Fruit fly (Drosophila melanogaster): ENCODE measurements around the gene CG14932.
A peak's percentile ranks its signal among the peaks of the same experiment; 100 is the strongest.

CG14932 gene

dm6 chr2L:11806022-11806700, 16.4 kb downstream of the CG14932 start (continued):
- TF ChIP-seq Dll (GFP tag; IDR thresholded peaks at IDR 0.05; ENCODE audit: partially characterized antibody): no peak
- TF ChIP-seq CG1792 (GFP tag; optimal IDR thresholded peaks at IDR 0.05): no peak
- TF ChIP-seq CG32532 (GFP tag; IDR thresholded peaks at IDR 0.05): no peak
- TF ChIP-seq kah (GFP tag; optimal IDR thresholded peaks at IDR 0.05): peak; percentile 40
- TF ChIP-seq CG10543 (GFP tag; optimal IDR thresholded peaks at IDR 0.05): no peak
- TF ChIP-seq CG12219 (GFP tag; optimal IDR thresholded peaks at IDR 0.05): no peak
- TF ChIP-seq CG42726 (GFP tag; IDR thresholded peaks at IDR 0.05; ENCODE audit: partially characterized antibody): no peak
- TF ChIP-seq H2.0 (GFP tag; IDR thresholded peaks at IDR 0.05): no peak
- no peak for TF ChIP-seq CG17328 (GFP tag; IDR thresholded peaks at IDR 0.05)
- TF ChIP-seq Hr78 (GFP tag; optimal IDR thresholded peaks at IDR 0.05): no peak
- no peak for TF ChIP-seq Gug (GFP tag; IDR thresholded peaks at IDR 0.05)
- peak; percentile 68 for TF ChIP-seq cg (GFP tag; optimal IDR thresholded peaks at IDR 0.05)
- no peak for TF ChIP-seq Meics (GFP tag; optimal IDR thresholded peaks at IDR 0.05)
- TF ChIP-seq Atf-2 (GFP tag; optimal IDR thresholded peaks at IDR 0.05): no peak
- no peak for TF ChIP-seq Fer3 (tag; optimal IDR thresholded peaks at IDR 0.05)
- TF ChIP-seq PHDP (tag; optimal IDR thresholded peaks at IDR 0.05): no peak
- TF ChIP-seq Xbp1 (GFP tag; optimal IDR thresholded peaks at IDR 0.05): no peak
- TF ChIP-seq CG15696 (tag; optimal IDR thresholded peaks at IDR 0.05): no peak
- TF ChIP-seq Nf-YC (tag; optimal IDR thresholded peaks at IDR 0.05): no peak
- TF ChIP-seq NC2α (GFP tag; optimal IDR thresholded peaks at IDR 0.05): no peak
- no peak for TF ChIP-seq ham (GFP tag; IDR thresholded peaks at IDR 0.05)
- TF ChIP-seq cad (GFP tag; optimal IDR thresholded peaks at IDR 0.05): no peak
- no peak for TF ChIP-seq dmrt99B (tag; optimal IDR thresholded peaks at IDR 0.05)
- no peak for TF ChIP-seq Abd-B (GFP tag; optimal IDR thresholded peaks at IDR 0.05)
- TF ChIP-seq CG5180 (GFP tag; optimal IDR thresholded peaks at IDR 0.05): no peak
- 0 out of 2 replicates have a peak, but pooled peaks have one; percentile 20 for TF ChIP-seq Rfx (GFP tag; IDR thresholded peaks at IDR 0.05)
- no peak for TF ChIP-seq Dbx (GFP tag; IDR thresholded peaks at IDR 0.05)
- no peak for TF ChIP-seq gro (GFP tag; optimal IDR thresholded peaks at IDR 0.05)
- TF ChIP-seq CG12071 (GFP tag; optimal IDR thresholded peaks at IDR 0.05): no peak
- no peak for TF ChIP-seq CG32772 (GFP tag; IDR thresholded peaks at IDR 0.05)
- TF ChIP-seq CG14667 (GFP tag; IDR thresholded peaks at IDR 0.05): no peak
- peak; percentile 13 for TF ChIP-seq pros (GFP tag; optimal IDR thresholded peaks at IDR 0.05)
- no peak for TF ChIP-seq CG11723 (GFP tag; optimal IDR thresholded peaks at IDR 0.05)
- TF ChIP-seq zfh1 (GFP tag; IDR thresholded peaks at IDR 0.05): no peak
- TF ChIP-seq crol (GFP tag; IDR thresholded peaks at IDR 0.05): peak; percentile 62
- TF ChIP-seq vvl (GFP tag; IDR thresholded peaks at IDR 0.05): no peak
- TF ChIP-seq CG17612 (GFP tag; IDR thresholded peaks at IDR 0.05): no peak
- TF ChIP-seq CG8359 (GFP tag; optimal IDR thresholded peaks at IDR 0.05; ENCODE audit: borderline replicate concordance): no peak
- no peak for TF ChIP-seq Dad (GFP tag; optimal IDR thresholded peaks at IDR 0.05)
- no peak for TF ChIP-seq chm (GFP tag; IDR thresholded peaks at IDR 0.05)
- no peak for TF ChIP-seq CG4282 (GFP tag; optimal IDR thresholded peaks at IDR 0.05)
- TF ChIP-seq Gsc (GFP tag; IDR thresholded peaks at IDR 0.05): no peak
- TF ChIP-seq CG10321 (GFP tag; IDR thresholded peaks at IDR 0.05): no peak
- no peak for TF ChIP-seq seq (GFP tag; IDR thresholded peaks at IDR 0.05)
- TF ChIP-seq nerfin-1 (tag; optimal IDR thresholded peaks at IDR 0.05): peak; percentile 30
- TF ChIP-seq CG18764 (GFP tag; optimal IDR thresholded peaks at IDR 0.05): no peak
- TF ChIP-seq zen2 (GFP tag; IDR thresholded peaks at IDR 0.05; ENCODE audit: partially characterized antibody): no peak
- TF ChIP-seq lmd (GFP tag; IDR thresholded peaks at IDR 0.05): no peak
- TF ChIP-seq lilli (GFP tag; optimal IDR thresholded peaks at IDR 0.05): no peak
- TF ChIP-seq CG3163 (GFP tag; optimal IDR thresholded peaks at IDR 0.05): no peak
- TF ChIP-seq scrt (GFP tag; optimal IDR thresholded peaks at IDR 0.05): peak; percentile 94

All from whole organism, embryonic.